Fruit fly (Drosophila melanogaster) whole organism, pupa: ENCODE measurements around the gene CG11892.
A peak's percentile ranks its signal among the peaks of the same experiment; 100 is the strongest.

Source experiments
- CG10348 ChIP-seq: fragments of 200-800 bp; sonication (Bioruptor generic); IDR thresholded peaks from 2 replicates; pipeline ENCODE4 v1.3.6; 2022; ENCODE audit warnings: missing biosample characterization, missing genetic modification characterization
- CG12605 ChIP-seq: fragments of 200-800 bp; sonication (Bioruptor generic); IDR thresholded peaks from 2 replicates; pipeline ENCODE4 v1.3.6; 2022; ENCODE audit warnings: missing biosample characterization, missing genetic modification characterization
- CG13204 ChIP-seq: fragments of 200-800 bp; sonication (Bioruptor generic); optimal IDR thresholded peaks from 2 replicates; lab custom pipeline; 2018; ENCODE audit warnings: missing biosample characterization, mild to moderate bottlenecking, missing genetic modification characterization, moderate library complexity
- CG14655 ChIP-seq: fragments of 200-800 bp; sonication (Bioruptor generic); optimal IDR thresholded peaks from 3 replicates; lab custom pipeline; 2017; ENCODE audit warnings: mild to moderate bottlenecking, missing biosample characterization, missing genetic modification reagents, missing genetic modification characterization
- CG15710 ChIP-seq: fragments of 200-800 bp; sonication (Bioruptor generic); optimal IDR thresholded peaks from 2 replicates; lab custom pipeline; 2018; ENCODE audit warnings: missing biosample characterization, mild to moderate bottlenecking, missing genetic modification characterization, moderate library complexity
- CG17806 ChIP-seq: fragments of 200-800 bp; sonication (Bioruptor generic); optimal IDR thresholded peaks from 2 replicates; lab custom pipeline; 2018; ENCODE audit warnings: missing biosample characterization, mild to moderate bottlenecking, missing genetic modification characterization, moderate library complexity
- CG32121 ChIP-seq: fragments of 200-800 bp; sonication (Bioruptor generic); IDR thresholded peaks from 2 replicates; pipeline ENCODE4 v1.3.6; 2022; ENCODE audit warnings: missing biosample characterization, missing genetic modification characterization
- CG34367 ChIP-seq: fragments of 200-800 bp; sonication (Bioruptor generic); optimal IDR thresholded peaks from 2 replicates; lab custom pipeline; 2018; ENCODE audit warnings: missing biosample characterization, mild to moderate bottlenecking, missing genetic modification characterization
- CG4496 ChIP-seq: fragments of 200-800 bp; sonication (Bioruptor generic); IDR thresholded peaks from 3 replicates; pipeline ENCODE4 v1.3.6; 2022; ENCODE audit warnings: missing biosample characterization, missing genetic modification characterization
- CG8159 ChIP-seq: fragments of 200-800 bp; sonication (Bioruptor generic); optimal IDR thresholded peaks from 3 replicates; lab custom pipeline; 2018; ENCODE audit warnings: missing biosample characterization, mild to moderate bottlenecking, missing genetic modification characterization, moderate library complexity
- CG8301 ChIP-seq: fragments of 200-800 bp; sonication (Bioruptor generic); optimal IDR thresholded peaks from 2 replicates; lab custom pipeline; 2018; ENCODE audit warnings: missing biosample characterization, mild to moderate bottlenecking, missing genetic modification characterization
- CG9948 ChIP-seq: fragments of 200-800 bp; sonication (Bioruptor generic); optimal IDR thresholded peaks from 2 replicates; lab custom pipeline; 2018; ENCODE audit warnings: missing biosample characterization, mild to moderate bottlenecking, missing genetic modification characterization, moderate library complexity
- D1 ChIP-seq: fragments of 200-800 bp; sonication (Bioruptor generic); optimal IDR thresholded peaks from 2 replicates; lab custom pipeline; 2018; ENCODE audit warnings: missing biosample characterization, mild to moderate bottlenecking, missing genetic modification characterization, moderate library complexity
- EcR ChIP-seq: fragments of 200-800 bp; sonication (Bioruptor generic); optimal IDR thresholded peaks from 3 replicates; lab custom pipeline; 2019; ENCODE audit warnings: missing biosample characterization, missing genetic modification characterization, mild to moderate bottlenecking, moderate library complexity, missing genetic modification reagents
- Ets98B ChIP-seq: fragments of 200-800 bp; sonication (Bioruptor generic); IDR thresholded peaks from 2 replicates; pipeline ENCODE4 v1.3.6; 2022; ENCODE audit warnings: missing biosample characterization, missing genetic modification characterization
- Pif1A ChIP-seq: fragments of 200-800 bp; sonication (Bioruptor generic); optimal IDR thresholded peaks from 3 replicates; lab custom pipeline; 2016; ENCODE audit warnings: missing biosample characterization, missing genetic modification characterization
- Pif1B ChIP-seq: fragments of 200-800 bp; sonication (Bioruptor generic); optimal IDR thresholded peaks from 3 replicates; lab custom pipeline; 2016; ENCODE audit warnings: missing biosample characterization, missing genetic modification characterization
- Snoo ChIP-seq: fragments of 200-800 bp; sonication (Bioruptor generic); optimal IDR thresholded peaks from 3 replicates; lab custom pipeline; 2017; ENCODE audit warnings: missing biosample characterization, mild to moderate bottlenecking, missing genetic modification characterization, inconsistent platforms
- fd96Ca ChIP-seq: fragments of 200-800 bp; sonication (Bioruptor generic); IDR thresholded peaks from 3 replicates; pipeline ENCODE4 v1.3.6; 2022; ENCODE audit warnings: missing biosample characterization, missing genetic modification characterization
- gl ChIP-seq: fragments of 200-800 bp; sonication (Bioruptor generic); optimal IDR thresholded peaks from 2 replicates; lab custom pipeline; 2018; ENCODE audit warnings: missing biosample characterization, mild to moderate bottlenecking, missing genetic modification characterization
- rn ChIP-seq: fragments of 200-800 bp; sonication (Bioruptor generic); IDR thresholded peaks from 2 replicates; pipeline ENCODE4 v1.3.6; 2022; ENCODE audit warnings: missing biosample characterization, missing genetic modification characterization

CG11892 gene

dm6 chr3R:25238771-25239700, 42.3 kb upstream of the CG11892 start:
- TF ChIP-seq CG17806 (tag; lab: Kevin White, UChicago) (peak; percentile 3), EcR (GFP tag; lab: Kevin White, UChicago) (peak; percentile 94), Ets98B (GFP tag; lab: Robert Waterston, UW) (no peak), CG15710 (peak; percentile 22), CG12605 (GFP tag; lab: Robert Waterston, UW) (no peak), CG4496 (GFP tag; lab: Robert Waterston, UW) (no peak), CG8159 (tag; lab: Kevin White, UChicago) (peak; percentile 60), CG9948 (tag; lab: Kevin White, UChicago) (peak; percentile 33), CG34367 (tag; lab: Kevin White, UChicago) (peak; percentile 11), D1 (tag; lab: Kevin White, UChicago) (no peak), Snoo (no peak), rn (GFP tag; lab: Robert Waterston, UW) (no peak), CG8301 (tag; lab: Kevin White, UChicago) (no peak), gl (tag; lab: Kevin White, UChicago) (no peak), Pif1B (no peak), Pif1A (no peak), CG32121 (no peak), CG14655 (GFP tag; lab: Kevin White, UChicago) (no peak)

DNA sequence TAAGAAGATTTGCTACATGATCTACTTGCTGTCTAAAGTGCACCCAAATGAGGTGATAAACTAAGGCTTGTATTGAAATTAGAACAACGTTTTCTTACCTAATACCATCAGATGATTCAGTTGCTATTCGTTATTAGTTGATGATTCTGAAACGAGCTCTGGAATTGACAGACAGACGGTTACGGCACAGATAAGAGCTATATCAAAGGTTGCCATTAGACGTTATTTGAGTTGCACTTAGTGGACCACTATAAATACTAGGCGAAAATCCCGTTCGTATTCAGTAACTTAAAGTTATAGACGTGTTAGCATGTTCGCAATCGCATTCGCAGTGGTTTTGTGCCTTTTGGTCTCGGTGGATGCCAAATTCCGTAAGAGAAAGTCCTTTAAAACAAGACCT, 41.5 kb upstream of the CG11892 start, which contains the start of gene to:
Gene to, plus strand, starts transcription at position 301 of the 400 bp plus-strand sequence.
- TF ChIP-seq Ets98B (GFP tag; lab: Robert Waterston, UW), result no peak
- no peak for TF ChIP-seq CG32121
- TF ChIP-seq Snoo, result no peak
- no peak for TF ChIP-seq EcR (GFP tag; lab: Kevin White, UChicago)
- no peak for TF ChIP-seq CG14655 (GFP tag; lab: Kevin White, UChicago)
- TF ChIP-seq CG34367 (tag; lab: Kevin White, UChicago), result no peak
- no peak for TF ChIP-seq CG12605 (GFP tag; lab: Robert Waterston, UW)
- no peak for TF ChIP-seq CG17806 (tag; lab: Kevin White, UChicago)
- TF ChIP-seq CG8301 (tag; lab: Kevin White, UChicago), result no peak
- no peak for TF ChIP-seq gl (tag; lab: Kevin White, UChicago)
- TF ChIP-seq CG4496 (GFP tag; lab: Robert Waterston, UW), result no peak
- TF ChIP-seq fd96Ca (GFP tag; lab: Robert Waterston, UW), result no peak
- TF ChIP-seq CG15710, result no peak
- no peak for TF ChIP-seq CG10348 (GFP tag; lab: Robert Waterston, UW)
- no peak for TF ChIP-seq CG8159 (tag; lab: Kevin White, UChicago)
- TF ChIP-seq CG9948 (tag; lab: Kevin White, UChicago), result no peak
- no peak for TF ChIP-seq Pif1A

DNA sequence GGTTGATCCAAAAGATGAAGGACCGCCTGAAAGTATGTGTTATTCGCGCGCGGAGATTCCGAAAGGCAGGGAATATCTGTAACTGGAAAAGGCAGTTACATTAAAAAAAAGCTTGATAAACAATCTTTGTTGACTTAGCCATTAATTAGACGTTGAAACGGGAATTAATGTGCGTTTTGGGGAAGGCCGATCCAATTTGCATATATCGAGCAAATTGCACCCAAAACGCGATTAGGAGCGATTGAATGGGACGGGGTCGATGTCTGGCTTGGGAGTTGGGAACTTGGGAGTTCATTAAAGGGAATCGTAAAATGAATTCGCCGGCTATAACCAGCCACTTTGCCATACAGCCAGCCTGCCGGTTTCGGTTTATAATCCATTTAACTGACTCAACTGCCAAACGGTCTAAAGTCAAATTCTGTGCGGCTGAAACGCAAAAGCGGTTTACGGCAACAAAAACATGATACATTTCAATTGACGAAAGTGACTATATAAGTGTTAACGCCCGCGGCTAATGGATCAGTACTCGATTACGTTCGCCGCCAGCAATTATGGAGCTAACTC, 39.8 kb upstream of the CG11892 start, which contains the start of gene CG11854:
Gene CG11854, plus strand, starts transcription at position 514 of the 564 bp plus-strand sequence.
- TF ChIP-seq EcR (GFP tag; lab: Kevin White, UChicago), result peak; percentile 67
- no peak for TF ChIP-seq CG12605 (GFP tag; lab: Robert Waterston, UW)

- TF ChIP-seq EcR (GFP tag; lab: Kevin White, UChicago) (peak; percentile 81), Snoo (no peak)
Measured at dm6 chr3R:25245052-25245813, 36.1 kb upstream of the CG11892 start, which contains the start of gene bam. TSS of gene bam (minus strand) at chr3R:25245109.

DNA sequence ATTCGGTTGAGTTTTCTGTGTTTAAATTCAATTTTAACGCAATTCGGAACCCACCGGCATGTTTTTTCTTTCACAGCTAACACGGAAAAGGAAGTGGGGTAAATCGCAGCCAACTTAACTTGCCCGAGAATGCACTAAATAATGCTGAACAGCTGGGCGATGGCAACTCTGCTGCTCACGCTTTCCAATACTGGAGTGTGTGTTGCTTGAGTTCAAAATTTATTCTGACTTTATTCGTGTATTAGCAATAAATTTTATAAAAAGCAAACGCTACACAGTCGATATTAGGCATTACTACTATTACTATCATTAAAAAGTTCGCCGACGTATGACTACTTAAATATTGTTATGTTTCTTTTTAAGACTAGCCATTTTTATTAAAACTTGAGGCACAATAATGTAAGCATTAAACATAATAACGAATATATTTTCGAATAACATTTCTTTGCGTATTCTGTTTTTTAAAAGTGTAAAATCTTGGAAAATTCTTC, 33.9 kb upstream of the CG11892 start, which contains the start of the genes RpS27 and Nup37:
Gene RpS27, minus strand, starts transcription at position 136 of the 491 bp plus-strand sequence.
Gene Nup37, plus strand, starts transcription at position 280 of the 491 bp plus-strand sequence.
- TF ChIP-seq CG8159 (tag; lab: Kevin White, UChicago) (peak; percentile 81), gl (tag; lab: Kevin White, UChicago) (peak; percentile 80), CG34367 (tag; lab: Kevin White, UChicago) (peak; percentile 91), rn (GFP tag; lab: Robert Waterston, UW) (peak; percentile 87), CG32121 (peak; percentile 67), CG15710 (peak; percentile 90), EcR (GFP tag; lab: Kevin White, UChicago) (no peak), CG8301 (tag; lab: Kevin White, UChicago) (no peak), Pif1B (no peak), Ets98B (GFP tag; lab: Robert Waterston, UW) (peak; percentile 86), CG14655 (GFP tag; lab: Kevin White, UChicago) (no peak), Snoo (peak; percentile 98), CG12605 (GFP tag; lab: Robert Waterston, UW) (peak; percentile 89), Pif1A (peak; percentile 92), CG17806 (tag; lab: Kevin White, UChicago) (peak; percentile 71), D1 (tag; lab: Kevin White, UChicago) (no peak), CG13204 (GFP tag; lab: Kevin White, UChicago) (no peak), CG10348 (GFP tag; lab: Robert Waterston, UW) (peak; percentile 32; the same call in 1 of the 2 replicates), CG9948 (tag; lab: Kevin White, UChicago) (peak; percentile 67), CG4496 (GFP tag; lab: Robert Waterston, UW) (peak; percentile 97), fd96Ca (GFP tag; lab: Robert Waterston, UW) (no peak; the same call in 1 of the 3 replicates)
